Fruit fly (Drosophila melanogaster): Measurements from ENCODE around the gene yata.

The yata gene

DNA sequence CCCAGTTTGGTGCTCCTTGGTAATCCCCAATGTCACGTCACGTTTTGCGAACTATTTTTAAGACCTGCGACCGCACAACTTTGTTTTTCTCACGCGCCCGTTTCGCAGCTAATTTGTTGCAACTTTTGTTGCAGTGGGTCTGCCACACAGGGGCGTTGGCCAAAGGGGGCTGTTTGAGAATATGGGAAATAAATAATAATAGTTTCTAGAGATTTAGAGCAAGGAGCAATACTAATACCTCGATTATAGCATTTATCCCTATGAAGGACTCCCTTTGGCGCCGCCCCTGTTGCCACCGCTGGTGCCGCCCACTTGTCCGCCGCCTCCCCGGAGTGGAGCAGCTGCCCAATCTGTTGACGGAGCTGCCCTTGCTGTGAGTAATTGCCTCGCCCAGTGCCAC, 6.2 kb downstream of the yata start:
- TF ChIP-seq ttk (optimal IDR thresholded peaks at IDR 0.05) (no peak), psq (optimal IDR thresholded peaks at IDR 0.05) (no peak), Myc (optimal IDR thresholded peaks at IDR 0.05) (no peak), insv (optimal IDR thresholded peaks at IDR 0.05) (no peak), Sin3A (optimal IDR thresholded peaks at IDR 0.05) (no peak), h (optimal IDR thresholded peaks at IDR 0.05) (no peak)

DNA sequence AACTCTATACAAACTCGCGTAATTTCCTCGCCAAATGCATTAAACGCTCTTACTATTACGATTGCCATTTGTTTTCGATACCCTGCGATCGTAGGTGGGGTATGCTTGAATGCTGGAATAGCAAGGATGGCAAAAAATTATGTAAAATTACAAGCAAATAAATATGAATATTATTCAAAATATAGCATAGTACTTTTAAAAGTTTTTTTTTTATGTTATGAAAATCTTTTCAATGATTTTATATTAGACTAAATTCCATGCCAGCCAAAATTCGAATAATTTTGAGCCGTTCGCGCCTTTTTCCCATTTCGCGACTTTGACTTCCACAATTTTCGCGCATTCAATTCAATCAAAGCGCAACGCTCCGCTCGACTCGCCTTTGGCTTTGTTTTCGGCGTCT, 7.1 kb downstream of the yata start:
- no peak for TF ChIP-seq psq (optimal IDR thresholded peaks at IDR 0.05)
- TF ChIP-seq insv (optimal IDR thresholded peaks at IDR 0.05) = no peak
- no peak for TF ChIP-seq h (optimal IDR thresholded peaks at IDR 0.05)
- no peak for TF ChIP-seq Sin3A (optimal IDR thresholded peaks at IDR 0.05)
- TF ChIP-seq ttk (optimal IDR thresholded peaks at IDR 0.05) = no peak
- TF ChIP-seq Myc (optimal IDR thresholded peaks at IDR 0.05) = no peak

DNA sequence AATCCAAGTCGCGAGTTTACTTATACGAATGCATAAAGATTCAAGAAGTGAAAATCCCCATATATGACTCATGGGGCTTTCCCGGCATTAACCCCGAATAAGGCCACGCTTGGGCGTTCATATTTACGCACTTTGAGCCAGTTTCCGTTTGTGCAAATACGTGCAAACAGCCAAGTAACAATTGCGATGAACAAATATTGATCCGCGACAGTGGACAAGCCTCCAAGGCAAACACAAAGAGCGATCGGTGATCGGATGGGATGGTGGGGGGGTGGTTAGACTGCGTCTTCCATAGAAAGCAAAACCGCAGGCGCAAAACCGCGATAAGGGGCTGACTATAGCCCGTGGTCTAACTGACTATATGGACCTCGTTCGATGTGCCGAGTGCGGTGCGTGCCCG, 8.2 kb downstream of the yata start:
- TF ChIP-seq psq (optimal IDR thresholded peaks at IDR 0.05) (no peak), ttk (optimal IDR thresholded peaks at IDR 0.05) (no peak), h (optimal IDR thresholded peaks at IDR 0.05) (no peak), Myc (optimal IDR thresholded peaks at IDR 0.05) (no peak)

DNA sequence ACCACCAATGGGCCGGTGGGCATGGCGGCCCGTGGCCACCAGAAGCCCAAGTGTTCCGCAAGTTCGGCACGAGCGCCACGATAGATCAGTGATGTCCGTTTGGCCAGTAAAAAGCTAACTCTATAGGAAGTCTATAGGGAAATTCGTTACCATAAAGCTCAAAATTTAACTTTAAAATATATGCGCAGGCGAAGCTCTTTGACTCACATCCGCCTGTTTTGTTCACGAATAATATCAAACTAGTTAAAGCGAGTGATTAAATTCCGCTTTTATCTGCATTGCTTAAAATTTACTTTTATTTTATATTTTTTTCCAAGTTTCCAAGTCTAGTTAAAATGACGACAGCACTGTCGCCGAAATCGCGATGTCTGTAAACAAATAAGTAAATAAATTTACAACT, 8.7 kb downstream of the yata start:
- TF ChIP-seq psq (optimal IDR thresholded peaks at IDR 0.05) (no peak), ttk (optimal IDR thresholded peaks at IDR 0.05) (no peak), h (optimal IDR thresholded peaks at IDR 0.05) (no peak), Myc (optimal IDR thresholded peaks at IDR 0.05) (no peak), insv (optimal IDR thresholded peaks at IDR 0.05) (no peak), Sin3A (optimal IDR thresholded peaks at IDR 0.05) (no peak)

DNA sequence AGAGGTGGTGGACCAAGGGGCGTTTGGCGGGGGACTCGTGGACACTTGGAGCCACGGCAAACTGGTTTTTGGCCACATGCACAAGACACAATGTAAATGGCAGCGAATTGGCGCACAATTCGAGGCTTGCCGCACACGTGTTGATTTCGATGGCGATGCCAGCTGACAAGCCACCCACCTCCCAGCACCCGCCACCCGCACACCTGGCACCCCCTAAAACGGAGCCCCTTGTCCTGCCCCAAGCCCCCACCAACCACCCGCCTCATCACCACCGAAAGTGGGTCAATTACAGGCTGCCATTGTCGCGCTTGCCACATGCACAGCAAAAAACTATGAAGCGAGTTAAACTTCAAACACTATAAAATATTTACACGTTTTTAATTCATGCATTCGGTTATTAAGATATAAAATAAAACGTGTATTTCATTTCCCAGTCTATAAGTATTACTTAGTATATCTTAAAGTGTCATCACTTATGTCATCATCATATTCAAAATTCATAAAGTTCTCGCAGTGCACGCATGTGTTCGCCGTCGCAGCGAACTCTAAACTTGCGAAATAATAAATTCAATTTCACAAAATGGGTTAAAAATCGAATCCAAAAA, 9.2 kb downstream of the yata start:
- TF ChIP-seq psq (optimal IDR thresholded peaks at IDR 0.05) (no peak), Myc (optimal IDR thresholded peaks at IDR 0.05) (no peak), h (optimal IDR thresholded peaks at IDR 0.05) (no peak), insv (optimal IDR thresholded peaks at IDR 0.05) (no peak), ttk (optimal IDR thresholded peaks at IDR 0.05) (no peak), Sin3A (optimal IDR thresholded peaks at IDR 0.05) (no peak)

DNA sequence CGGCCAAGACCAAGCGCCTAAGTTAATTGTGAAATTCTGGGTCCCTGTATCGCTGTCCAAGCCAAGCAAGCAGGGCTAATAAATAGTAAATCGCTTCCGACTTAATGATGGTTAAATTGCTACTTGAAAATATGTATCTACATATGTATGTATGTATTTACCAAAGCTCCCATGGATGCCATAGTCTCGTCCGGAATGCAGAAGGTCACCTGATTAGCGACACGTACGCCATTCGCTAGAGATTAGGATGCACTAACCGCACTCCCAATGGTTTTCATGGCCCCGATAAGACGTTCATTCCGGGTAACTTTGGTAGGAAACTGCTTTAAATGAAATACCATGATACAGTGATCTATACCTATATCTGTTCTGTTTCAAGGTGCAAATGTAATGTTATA, 9.7 kb downstream of the yata start:
- no peak for TF ChIP-seq Myc (optimal IDR thresholded peaks at IDR 0.05)
- no peak for TF ChIP-seq ttk (optimal IDR thresholded peaks at IDR 0.05)
- no peak for TF ChIP-seq insv (optimal IDR thresholded peaks at IDR 0.05)
- TF ChIP-seq psq (optimal IDR thresholded peaks at IDR 0.05) = no peak
- no peak for TF ChIP-seq Sin3A (optimal IDR thresholded peaks at IDR 0.05)
- TF ChIP-seq h (optimal IDR thresholded peaks at IDR 0.05) = no peak

DNA sequence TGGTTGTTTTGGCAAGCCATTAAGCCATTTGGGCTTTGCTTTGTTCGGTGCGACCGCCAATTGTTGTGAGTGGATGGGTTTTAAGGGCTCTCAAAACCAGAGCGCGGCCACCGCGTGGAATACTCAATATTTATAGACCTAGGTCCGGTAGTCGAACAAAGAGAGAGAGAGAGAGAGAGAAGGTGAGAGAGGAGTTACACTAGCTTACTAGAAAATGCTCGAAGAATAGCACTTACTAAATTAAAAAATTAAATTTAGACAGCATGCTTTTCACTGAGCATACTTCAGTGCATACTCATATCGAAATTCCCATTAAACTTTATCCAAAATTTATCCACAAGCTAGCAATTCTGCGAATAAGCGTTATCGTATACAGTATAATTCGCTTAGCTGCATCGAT, 11.0 kb downstream of the yata start:
- TF ChIP-seq Myc (optimal IDR thresholded peaks at IDR 0.05) = no peak
- TF ChIP-seq Sin3A (optimal IDR thresholded peaks at IDR 0.05) = no peak
- no peak for TF ChIP-seq ttk (optimal IDR thresholded peaks at IDR 0.05)
- no peak for TF ChIP-seq psq (optimal IDR thresholded peaks at IDR 0.05)
- TF ChIP-seq h (optimal IDR thresholded peaks at IDR 0.05) = no peak
- TF ChIP-seq insv (optimal IDR thresholded peaks at IDR 0.05) = no peak

DNA sequence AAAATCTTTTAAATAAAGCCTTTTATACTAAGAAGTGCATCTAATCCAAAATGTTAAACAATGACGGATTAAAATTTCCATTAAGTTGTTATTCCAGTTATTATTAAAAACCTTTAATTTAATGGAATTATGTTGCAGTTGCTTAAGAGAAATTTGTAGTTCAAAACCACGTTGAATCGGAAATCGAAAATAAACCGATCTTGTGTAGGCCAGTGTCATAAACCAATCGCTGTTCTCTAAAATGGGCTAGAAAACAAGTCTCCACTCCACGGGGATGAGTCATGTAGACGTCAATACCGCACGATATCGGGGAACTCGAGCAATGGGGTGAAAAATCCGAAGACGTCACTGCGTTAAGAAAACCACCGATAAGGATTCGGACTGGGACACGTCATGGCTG, 12.6 kb downstream of the yata start:
- TF ChIP-seq ttk (optimal IDR thresholded peaks at IDR 0.05) (no peak), Myc (optimal IDR thresholded peaks at IDR 0.05) (no peak), insv (optimal IDR thresholded peaks at IDR 0.05) (no peak), h (optimal IDR thresholded peaks at IDR 0.05) (no peak), psq (optimal IDR thresholded peaks at IDR 0.05) (no peak), Sin3A (optimal IDR thresholded peaks at IDR 0.05) (no peak)

DNA sequence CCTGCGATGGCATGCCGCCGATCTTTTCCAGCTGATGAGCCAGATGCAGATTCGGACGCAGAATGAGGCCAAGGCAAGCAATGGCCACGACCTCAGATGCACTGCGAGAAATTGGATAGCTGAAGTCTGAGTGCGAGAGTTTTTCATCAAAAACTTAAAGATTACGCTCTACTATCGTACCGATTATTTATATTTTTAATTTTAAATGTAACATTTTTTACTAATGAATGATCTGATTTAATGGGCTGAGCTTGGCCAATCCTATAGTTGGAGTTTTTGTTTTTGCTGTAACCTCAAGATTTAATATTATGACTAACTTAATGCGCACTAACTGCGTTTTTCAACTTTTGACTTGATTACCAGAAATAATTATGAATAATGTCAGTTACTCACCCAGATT, 13.3 kb downstream of the yata start:
- no peak for TF ChIP-seq Myc (optimal IDR thresholded peaks at IDR 0.05)
- no peak for TF ChIP-seq h (optimal IDR thresholded peaks at IDR 0.05)
- no peak for TF ChIP-seq insv (optimal IDR thresholded peaks at IDR 0.05)
- TF ChIP-seq ttk (optimal IDR thresholded peaks at IDR 0.05) = no peak
- TF ChIP-seq psq (optimal IDR thresholded peaks at IDR 0.05) = no peak
- TF ChIP-seq Sin3A (optimal IDR thresholded peaks at IDR 0.05) = no peak

DNA sequence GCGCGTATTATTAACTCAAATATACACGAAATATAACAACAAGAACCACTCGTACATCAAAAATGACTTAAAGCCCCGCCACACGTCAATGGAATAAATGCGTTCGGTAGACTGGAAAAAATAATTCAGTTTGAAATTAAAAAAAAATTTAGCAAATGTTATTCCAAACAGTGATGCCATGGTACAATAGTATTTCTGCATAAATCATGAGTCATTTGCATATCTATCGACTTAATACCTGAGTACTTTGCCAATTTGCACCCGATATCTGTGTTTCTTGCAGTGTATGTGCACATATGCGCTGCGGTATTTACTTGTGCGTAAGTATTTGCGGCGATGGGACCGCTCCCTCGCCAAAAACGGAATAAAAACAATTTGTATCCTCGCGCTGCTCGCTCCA, 14.1 kb downstream of the yata start:
- TF ChIP-seq Sin3A (optimal IDR thresholded peaks at IDR 0.05) = no peak
- TF ChIP-seq ttk (optimal IDR thresholded peaks at IDR 0.05) = no peak
- TF ChIP-seq insv (optimal IDR thresholded peaks at IDR 0.05) = no peak
- TF ChIP-seq Myc (optimal IDR thresholded peaks at IDR 0.05) = no peak
- TF ChIP-seq psq (optimal IDR thresholded peaks at IDR 0.05) = no peak
- TF ChIP-seq h (optimal IDR thresholded peaks at IDR 0.05) = no peak

DNA sequence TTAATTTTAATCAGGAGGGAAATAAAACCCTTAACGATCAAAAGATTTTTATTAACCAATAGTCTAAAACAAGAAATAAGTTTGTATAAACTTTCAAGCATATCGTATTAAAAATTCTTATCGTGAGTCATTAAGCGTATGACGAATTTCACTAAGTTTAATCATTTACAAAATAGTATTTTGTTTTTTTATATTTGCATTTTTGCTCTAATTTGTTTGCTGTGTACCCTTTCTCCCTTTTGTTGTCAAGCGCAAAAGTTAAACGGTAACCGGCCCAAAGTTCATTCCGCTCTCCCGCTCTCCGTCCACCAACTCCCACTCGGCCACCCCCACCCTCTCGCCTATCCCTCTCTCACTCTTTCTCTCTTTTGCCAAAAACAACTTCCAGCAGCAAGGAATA, 14.8 kb downstream of the yata start:
- TF ChIP-seq psq (optimal IDR thresholded peaks at IDR 0.05) (no peak), ttk (optimal IDR thresholded peaks at IDR 0.05) (no peak), insv (optimal IDR thresholded peaks at IDR 0.05) (no peak), Sin3A (optimal IDR thresholded peaks at IDR 0.05) (no peak), Myc (optimal IDR thresholded peaks at IDR 0.05) (no peak), h (optimal IDR thresholded peaks at IDR 0.05) (no peak)

DNA sequence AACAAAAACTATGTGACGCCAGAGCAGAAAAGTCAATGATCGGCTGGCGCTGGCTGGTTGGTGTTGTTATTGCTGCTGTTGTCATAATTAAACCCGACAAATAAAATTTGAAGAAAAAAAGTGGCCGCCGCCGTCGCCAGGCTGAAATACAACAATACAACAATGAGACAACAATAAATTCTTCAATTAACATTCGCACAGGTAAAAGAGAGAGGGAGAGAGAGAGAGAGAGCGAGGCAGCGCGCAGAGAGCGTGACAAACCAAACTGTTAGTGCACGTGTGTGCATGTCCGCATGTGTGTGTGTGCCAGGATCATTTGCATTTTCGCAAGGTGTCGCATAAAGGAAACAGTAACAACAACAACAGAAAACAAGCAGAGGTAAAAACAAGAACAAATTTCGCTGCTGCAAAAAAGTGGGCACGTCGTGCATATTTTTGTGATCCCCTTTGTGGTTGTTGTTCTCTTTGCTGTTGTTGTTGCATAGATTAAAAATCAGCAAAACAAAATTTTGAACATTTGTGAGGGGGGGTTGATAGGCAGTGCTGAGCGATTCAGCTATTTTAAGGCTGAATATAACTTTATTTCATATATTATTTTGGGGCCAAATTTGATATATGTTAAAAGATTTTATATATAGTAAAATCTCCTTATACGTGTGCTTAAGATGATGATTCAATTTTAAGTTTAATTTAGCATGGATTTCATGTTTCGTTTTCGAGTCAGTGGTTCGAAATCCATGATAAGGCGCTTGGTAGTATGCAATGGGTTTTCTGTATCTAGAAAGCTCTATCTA, 15.4 kb downstream of the yata start:
- TF ChIP-seq Sin3A (optimal IDR thresholded peaks at IDR 0.05) (no peak), h (optimal IDR thresholded peaks at IDR 0.05) (no peak), Myc (optimal IDR thresholded peaks at IDR 0.05) (no peak), ttk (optimal IDR thresholded peaks at IDR 0.05) (no peak), psq (optimal IDR thresholded peaks at IDR 0.05) (no peak), insv (optimal IDR thresholded peaks at IDR 0.05) (no peak)
